Worm (Caenorhabditis elegans) whole organism, L1 larva: Measurements from ENCODE around the gene srsx-25.

Experiments
- blmp-1 ChIP-seq: fragments of 150-350 bp; optimal IDR thresholded peaks from 2 replicates; lab custom pipeline; 2014; ENCODE audit warnings: missing biosample characterization, missing genetic modification characterization
- dpl-1 ChIP-seq, 3 experiments: fragments of 150-350 bp in 2 of 3; sonication (generic microtip) in 1 of 3; optimal IDR thresholded peaks; 2 replicates each; lab custom pipeline; 2014 to 2017; ENCODE audit warnings: missing biosample characterization in 3 of 3, missing genetic modification characterization in 3 of 3, missing genetic modification reagents in 3 of 3
- efl-1 ChIP-seq, 4 experiments: fragments of 150-350 bp; optimal IDR thresholded peaks in 3 of 4; peaks in 1 of 4; 1 replicate in 1 of 4; 2 replicates in 3 of 4; lab custom pipeline; 2014; ENCODE audit warnings: missing biosample characterization in 2 of 4, missing genetic modification characterization in 2 of 4, missing genetic modification reagents in 2 of 4
- fkh-4 ChIP-seq: sonication (generic microtip); optimal IDR thresholded peaks from 2 replicates; lab custom pipeline; 2016; ENCODE audit warnings: missing compliant biosample characterization, missing genetic modification characterization, borderline replicate concordance
- lin-35 ChIP-seq, 2 experiments: fragments of 150-350 bp; optimal IDR thresholded peaks; 2 replicates each; lab custom pipeline; 2014; ENCODE audit warnings: missing biosample characterization in 2 of 2, missing genetic modification characterization in 2 of 2, missing genetic modification reagents in 2 of 2
- lsy-2 ChIP-seq, 2 experiments: fragments of 150-350 bp; optimal IDR thresholded peaks; 2 replicates each; lab custom pipeline; 2014; ENCODE audit warnings: missing biosample characterization in 2 of 2, missing genetic modification characterization in 2 of 2
- mep-1 ChIP-seq: fragments of 150-350 bp; optimal IDR thresholded peaks from 2 replicates; lab custom pipeline; 2014; ENCODE audit warnings: missing biosample characterization, missing genetic modification characterization
- unc-86 ChIP-seq: sonication (generic microtip); optimal IDR thresholded peaks from 2 replicates; lab custom pipeline; 2016; ENCODE audit warnings: missing genetic modification characterization, missing compliant biosample characterization
- unc-98 ChIP-seq: fragments of 200-800 bp; sonication (Bioruptor generic); IDR thresholded peaks from 2 replicates; pipeline ENCODE4 v1.3.6; 2022; ENCODE audit warnings: missing genetic modification characterization, missing compliant biosample characterization

Gene srsx-25

ce11 chrIV:13415739-13416271, 50.8 kb downstream of the srsx-25 start, which contains the start of the genes pik-1 and aptf-2:
Gene pik-1 (plus strand): TSS chrIV:13416041.
Gene aptf-2 (minus strand): TSS chrIV:13416051.
- TF ChIP-seq efl-1 (optimal IDR thresholded peaks at IDR 0.05; lab: Kevin White, UChicago) (no peak), efl-1 (GFP tag; optimal IDR thresholded peaks at IDR 0.05 in 1 of 2; lab: Kevin White, UChicago) (peak in 1 of 2 experiments; percentile 5), unc-98 (no peak), lsy-2 (tag; optimal IDR thresholded peaks at IDR 0.05; lab: Kevin White, UChicago) (peak in 1 of 2 experiments; percentile 26), fkh-4 (tag; lab: Kevin White, UChicago) (no peak), unc-86 (no peak), blmp-1 (tag; lab: Kevin White, UChicago) (peak; percentile 27), mep-1 (tag; lab: Kevin White, UChicago) (peak; percentile 32), dpl-1 (GFP tag; optimal IDR thresholded peaks at IDR 0.05; lab: Kevin White, UChicago) (peak in 1 of 3 experiments; percentile 31), lin-35 (GFP tag; optimal IDR thresholded peaks at IDR 0.05; lab: Kevin White, UChicago) (peak in 1 of 2 experiments; percentile 24)
